Worm (Caenorhabditis elegans) whole organism, L1 larva: ENCODE data around the gene tctn-1.
A peak's percentile ranks its signal among the peaks of the same experiment; 100 is the strongest.

Experiments used
- C34B4.2 ChIP-seq: sonication (generic microtip); optimal IDR thresholded peaks from 2 replicates; lab custom pipeline; 2017; ENCODE audit warnings: mild to moderate bottlenecking, missing genetic modification characterization, missing compliant biosample characterization
- F16B12.6 ChIP-seq: fragments of 150-350 bp; optimal IDR thresholded peaks from 2 replicates; lab custom pipeline; 2014; ENCODE audit warnings: missing biosample characterization, missing genetic modification characterization
- aha-1 ChIP-seq: fragments of 150-350 bp; optimal IDR thresholded peaks from 2 replicates; lab custom pipeline; 2014; ENCODE audit warnings: missing biosample characterization, missing genetic modification characterization
- alr-1 ChIP-seq: fragments of 200-800 bp; sonication (Bioruptor generic); optimal IDR thresholded peaks from 2 replicates; lab custom pipeline; 2018; ENCODE audit warnings: borderline replicate concordance, mild to moderate bottlenecking, missing genetic modification characterization, missing compliant biosample characterization
- ces-1 ChIP-seq: fragments of 150-350 bp; optimal IDR thresholded peaks from 2 replicates; lab custom pipeline; 2014; ENCODE audit warnings: missing biosample characterization, missing genetic modification reagents, missing genetic modification characterization
- efl-1 ChIP-seq, 4 experiments: fragments of 150-350 bp; optimal IDR thresholded peaks in 3 of 4; peaks in 1 of 4; 1 replicate in 1 of 4; 2 replicates in 3 of 4; lab custom pipeline; 2014; ENCODE audit warnings: missing biosample characterization in 2 of 4, missing genetic modification characterization in 2 of 4, missing genetic modification reagents in 2 of 4
- efl-3 ChIP-seq: fragments of 200-800 bp; sonication (Bioruptor generic); optimal IDR thresholded peaks from 2 replicates; lab custom pipeline; 2018; ENCODE audit warnings: mild to moderate bottlenecking, missing genetic modification characterization, missing compliant biosample characterization
- egl-27 ChIP-seq, 2 experiments: fragments of 150-350 bp in 1 of 2; sonication (generic microtip); optimal IDR thresholded peaks; 3 replicates each; lab custom pipeline; 2017 to 2018; ENCODE audit warnings: missing biosample characterization in 2 of 2, missing genetic modification characterization in 2 of 2, missing genetic modification reagents in 2 of 2
- elt-3 ChIP-seq, 6 experiments: fragments of 150-350 bp in 1 of 6; sonication (generic microtip); optimal IDR thresholded peaks; 2 replicates each; lab custom pipeline; 2017 to 2018; ENCODE audit warnings: missing biosample characterization in 6 of 6, missing genetic modification characterization in 6 of 6, inconsistent platforms in 1 of 6
- fkh-4 ChIP-seq: sonication (generic microtip); optimal IDR thresholded peaks from 2 replicates; lab custom pipeline; 2016; ENCODE audit warnings: missing compliant biosample characterization, missing genetic modification characterization, borderline replicate concordance
- fkh-8 ChIP-seq: sonication (generic microtip); optimal IDR thresholded peaks from 2 replicates; lab custom pipeline; 2016; ENCODE audit warnings: mild to moderate bottlenecking, missing genetic modification characterization, missing compliant biosample characterization
- lin-14 ChIP-seq: fragments of 200-800 bp; sonication (Bioruptor generic); optimal IDR thresholded peaks from 2 replicates; lab custom pipeline; 2018; ENCODE audit warnings: mild to moderate bottlenecking, missing genetic modification characterization, moderate library complexity, missing compliant biosample characterization
- lin-15B ChIP-seq: fragments of 150-350 bp; sonication (generic microtip); optimal IDR thresholded peaks from 3 replicates; lab custom pipeline; 2014; ENCODE audit warnings: missing biosample characterization, missing genetic modification characterization
- lin-35 ChIP-seq, 2 experiments: fragments of 150-350 bp; optimal IDR thresholded peaks; 2 replicates each; lab custom pipeline; 2014; ENCODE audit warnings: missing biosample characterization in 2 of 2, missing genetic modification characterization in 2 of 2, missing genetic modification reagents in 2 of 2
- lsy-2 ChIP-seq, 2 experiments: fragments of 150-350 bp; optimal IDR thresholded peaks; 2 replicates each; lab custom pipeline; 2014; ENCODE audit warnings: missing biosample characterization in 2 of 2, missing genetic modification characterization in 2 of 2
- nhr-11 ChIP-seq: fragments of 150-350 bp; optimal IDR thresholded peaks from 2 replicates; lab custom pipeline; 2014; ENCODE audit warnings: missing biosample characterization, missing genetic modification characterization
- nhr-12 ChIP-seq: sonication (generic microtip); optimal IDR thresholded peaks from 2 replicates; lab custom pipeline; 2017; ENCODE audit warnings: missing biosample characterization, missing genetic modification characterization
- nhr-19 ChIP-seq: fragments of 200-800 bp; sonication (Bioruptor generic); conservative IDR thresholded peaks from 2 replicates; pipeline ENCODE4 v1.3.6; 2022; ENCODE audit warnings: missing genetic modification characterization, missing compliant biosample characterization
- nhr-20 ChIP-seq: sonication (generic microtip); optimal IDR thresholded peaks from 2 replicates; lab custom pipeline; 2016; ENCODE audit warnings: mild to moderate bottlenecking, missing genetic modification characterization, missing compliant biosample characterization
- nhr-237 ChIP-seq: fragments of 150-350 bp; optimal IDR thresholded peaks from 2 replicates; lab custom pipeline; 2014; ENCODE audit warnings: missing biosample characterization, missing genetic modification characterization
- nhr-71 ChIP-seq: sonication (generic microtip); optimal IDR thresholded peaks from 2 replicates; lab custom pipeline; 2016; ENCODE audit warnings: mild to moderate bottlenecking, missing genetic modification characterization, moderate library complexity, missing compliant biosample characterization
- nhr-77 ChIP-seq: fragments of 150-350 bp; optimal IDR thresholded peaks from 2 replicates; lab custom pipeline; 2014; ENCODE audit warnings: missing biosample characterization, missing genetic modification characterization
- nhr-90 ChIP-seq: sonication (generic microtip); optimal IDR thresholded peaks from 2 replicates; lab custom pipeline; 2016; ENCODE audit warnings: mild to moderate bottlenecking, missing genetic modification characterization, missing compliant biosample characterization; ENCODE audit not compliant: poor library complexity
- pag-3 ChIP-seq: sonication (generic microtip); optimal IDR thresholded peaks from 2 replicates; lab custom pipeline; 2017; ENCODE audit warnings: missing genetic modification characterization, mild to moderate bottlenecking, missing compliant biosample characterization, antibody characterized with exemption, borderline replicate concordance; ENCODE audit not compliant: insufficient read depth
- pqm-1 ChIP-seq: sonication (generic microtip); optimal IDR thresholded peaks from 3 replicates; lab custom pipeline; 2017; ENCODE audit warnings: missing biosample characterization, missing genetic modification characterization
- snpc-4 ChIP-seq: fragments of 150-350 bp; optimal IDR thresholded peaks from 2 replicates; lab custom pipeline; 2014; ENCODE audit warnings: missing biosample characterization, missing genetic modification characterization
- sptf-1 ChIP-seq: fragments of 150-350 bp; optimal IDR thresholded peaks from 2 replicates; lab custom pipeline; 2014; ENCODE audit warnings: missing biosample characterization, missing genetic modification characterization
- unc-62 ChIP-seq: fragments of 150-350 bp; optimal IDR thresholded peaks from 2 replicates; lab custom pipeline; 2014; ENCODE audit warnings: missing biosample characterization, missing genetic modification reagents, missing genetic modification characterization
- unc-98 ChIP-seq: fragments of 200-800 bp; sonication (Bioruptor generic); IDR thresholded peaks from 2 replicates; pipeline ENCODE4 v1.3.6; 2022; ENCODE audit warnings: missing genetic modification characterization, missing compliant biosample characterization
- xbp-1 ChIP-seq: sonication (generic microtip); optimal IDR thresholded peaks from 2 replicates; lab custom pipeline; 2016; ENCODE audit warnings: missing genetic modification characterization, missing compliant biosample characterization
- zip-4 ChIP-seq: fragments of 200-800 bp; sonication (Bioruptor generic); optimal IDR thresholded peaks from 2 replicates; lab custom pipeline; 2018; ENCODE audit warnings: mild to moderate bottlenecking, missing genetic modification characterization, moderate library complexity, missing compliant biosample characterization
- ztf-11 ChIP-seq, 2 experiments: sonication (generic microtip); optimal IDR thresholded peaks; 2 replicates each; lab custom pipeline; 2016 to 2017; ENCODE audit warnings: missing genetic modification characterization in 2 of 2, missing biosample characterization in 1 of 2, missing compliant biosample characterization in 1 of 2
- ztf-4 ChIP-seq: fragments of 150-350 bp; optimal IDR thresholded peaks from 2 replicates; lab custom pipeline; 2014; ENCODE audit warnings: missing biosample characterization, missing genetic modification characterization

The tctn-1 gene

DNA sequence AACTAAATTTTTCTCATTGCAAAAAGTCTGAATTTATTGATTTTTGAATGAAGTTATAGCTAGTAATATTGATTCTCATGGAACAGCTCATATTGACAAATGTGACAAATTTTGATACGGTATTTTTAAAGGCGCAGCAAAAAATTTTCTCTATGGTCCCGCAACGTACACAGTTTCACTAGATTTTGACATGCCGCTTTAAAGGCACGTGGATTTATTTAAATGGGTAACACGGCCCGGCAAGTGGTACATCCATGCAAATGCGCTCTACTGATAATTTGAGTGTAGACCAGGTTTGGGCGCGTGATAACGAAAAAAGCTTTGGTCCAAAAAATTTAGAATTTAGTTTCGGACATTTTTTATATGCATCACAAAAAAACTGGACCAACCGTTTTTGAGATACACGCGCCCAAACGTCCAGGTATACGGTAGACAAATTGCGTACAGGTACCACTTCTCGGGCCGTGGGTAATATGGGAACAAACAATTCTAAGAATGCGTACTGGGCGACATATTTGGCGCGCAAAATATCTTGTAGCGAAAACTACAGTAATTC, 15.4 kb upstream of the tctn-1 start:
- TF ChIP-seq lin-35 (GFP tag; optimal IDR thresholded peaks at IDR 0.05; lab: Kevin White, UChicago) (peak in 1 of 2 experiments; percentile 22), lsy-2 (tag; optimal IDR thresholded peaks at IDR 0.05; lab: Kevin White, UChicago) (peak; percentile 29 to 53), efl-1 (optimal IDR thresholded peaks at IDR 0.05; lab: Kevin White, UChicago) (peak; percentile 11 to 13), efl-1 (GFP tag; optimal IDR thresholded peaks at IDR 0.05 in 1 of 2; lab: Kevin White, UChicago) (peak in 1 of 2 experiments; percentile 49)
- TF ChIP-seq, all 84 proteins: peak for 3; not testable (repeated sequence) for 81

DNA sequence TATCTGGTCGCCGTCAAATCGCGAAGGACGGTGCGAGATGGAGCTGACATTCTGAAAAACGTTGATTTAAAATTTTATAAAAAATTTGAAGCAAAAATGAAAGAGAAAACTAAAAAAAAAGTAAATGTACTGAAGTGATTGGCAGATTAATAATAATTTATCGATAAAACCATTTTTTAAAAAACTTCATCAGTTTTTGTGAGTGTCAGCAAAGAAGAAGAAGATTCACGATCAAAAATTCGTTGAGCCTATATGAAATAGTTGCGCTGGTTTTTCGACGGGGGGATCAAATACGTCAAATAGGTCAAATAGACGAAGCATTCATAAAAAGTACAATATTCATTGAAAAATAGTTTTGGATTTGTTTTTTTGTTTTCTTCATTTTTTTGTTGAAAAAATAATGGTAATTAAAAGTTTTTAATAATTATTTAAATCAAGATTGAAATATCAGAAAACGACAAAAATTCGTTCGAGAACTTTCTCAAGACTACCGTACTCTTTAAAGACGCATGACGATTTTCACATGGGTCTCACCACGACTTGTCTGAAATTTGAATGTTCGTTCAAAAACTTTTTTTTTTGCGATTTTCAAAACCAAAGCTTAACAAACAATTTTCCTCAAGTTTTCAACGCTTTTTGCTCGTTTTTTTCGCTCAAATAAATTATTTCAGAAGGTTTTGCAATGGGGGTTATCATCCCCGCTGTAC, 12.9 kb upstream of the tctn-1 start, which contains the start of the genes memi-1 and cyp-31A3:
Gene memi-1 (minus strand): TSS at position 51 of the 707 bp plus-strand sequence.
Gene cyp-31A3 (plus strand): TSS at position 672 of the 707 bp plus-strand sequence.
- no peak for TF ChIP-seq nhr-90
- TF ChIP-seq efl-1 (optimal IDR thresholded peaks at IDR 0.05; lab: Kevin White, UChicago), result no peak
- peak in 1 of 2 experiments; percentile 23 for TF ChIP-seq efl-1 (GFP tag; optimal IDR thresholded peaks at IDR 0.05 in 1 of 2; lab: Kevin White, UChicago)
- no peak for TF ChIP-seq F16B12.6 (tag; lab: Kevin White, UChicago)
- no peak for TF ChIP-seq nhr-20

DNA sequence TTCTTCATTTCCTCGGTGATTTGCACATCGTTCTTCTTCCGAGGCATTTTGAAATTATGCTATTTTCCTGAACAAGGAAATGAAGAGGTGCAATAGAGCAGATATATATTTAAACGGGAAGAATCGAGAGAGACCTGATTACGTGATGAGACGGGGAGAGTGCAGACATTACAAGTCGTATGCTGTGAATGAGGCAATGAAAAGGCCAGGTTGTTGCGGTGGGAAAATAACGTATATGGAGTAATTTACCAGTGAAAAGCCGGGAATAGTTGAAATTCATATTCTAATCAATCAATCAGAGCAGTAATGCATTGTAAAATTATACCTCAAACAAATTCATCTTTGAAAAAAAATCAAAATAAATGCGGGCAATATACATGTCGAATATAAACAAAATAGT, 11.0 kb upstream of the tctn-1 start, which contains the start of gene Y17G9B.8:
Gene Y17G9B.8 (minus strand): TSS at position 182 of the 400 bp plus-strand sequence.
- TF ChIP-seq aha-1 (tag; lab: Kevin White, UChicago), result no peak
- TF ChIP-seq nhr-237 (tag; lab: Kevin White, UChicago), result no peak
- TF ChIP-seq alr-1 (tag; lab: Kevin White, UChicago), result no peak
- no peak for TF ChIP-seq lin-15B (tag; lab: Kevin White, UChicago)
- peak; percentile 10 to 33 for TF ChIP-seq lsy-2 (tag; optimal IDR thresholded peaks at IDR 0.05; lab: Kevin White, UChicago)
- TF ChIP-seq, all 84 proteins: peak for 1

DNA sequence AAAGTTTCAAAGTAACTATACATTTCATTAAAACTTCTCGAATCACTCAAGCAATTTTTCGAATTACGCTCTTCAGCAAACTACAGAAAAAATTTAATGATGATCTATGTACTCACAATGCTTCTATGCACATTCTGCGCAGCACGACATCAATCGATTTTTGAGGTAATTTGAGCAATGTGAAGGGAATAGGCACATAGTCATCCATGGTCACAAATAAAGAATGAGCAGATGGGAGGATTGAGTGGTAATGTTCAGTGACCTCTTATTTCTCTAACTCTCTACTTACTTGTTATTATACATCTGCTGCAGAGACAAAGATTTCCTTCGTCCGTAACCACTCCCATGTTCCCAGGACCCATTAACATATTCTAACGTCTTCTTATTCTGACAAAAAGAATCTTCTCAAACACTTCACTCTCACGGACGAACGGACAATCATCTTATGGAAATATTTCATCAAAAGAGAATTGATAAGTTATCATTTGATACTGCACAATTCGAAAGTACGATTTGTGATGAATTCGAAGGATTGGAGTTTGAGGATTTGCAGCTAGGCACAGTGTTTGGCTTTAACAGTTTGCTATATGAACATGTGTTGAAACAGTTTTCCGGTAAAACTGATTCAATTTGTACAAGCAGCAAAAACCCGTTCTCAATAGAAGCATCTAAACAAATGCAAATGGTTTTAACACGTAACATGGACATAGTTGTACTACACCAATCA, 8.5 kb upstream of the tctn-1 start, which contains the start of the genes fbxb-77 and Y17G9B.11:
Gene fbxb-77 (minus strand): TSS at position 229 of the 727 bp plus-strand sequence.
Gene Y17G9B.11 (plus strand): TSS at position 677 of the 727 bp plus-strand sequence.
- no peak for TF ChIP-seq zip-4 (GFP tag; lab: Kevin White, UChicago)
- no peak for TF ChIP-seq ces-1 (GFP tag; lab: Kevin White, UChicago)
- TF ChIP-seq C34B4.2 (tag; lab: Kevin White, UChicago), result no peak
- no peak for TF ChIP-seq nhr-77 (tag; lab: Kevin White, UChicago)
- no peak for TF ChIP-seq efl-3 (GFP tag; lab: Kevin White, UChicago)
- TF ChIP-seq, all 84 proteins: peak for 0

DNA sequence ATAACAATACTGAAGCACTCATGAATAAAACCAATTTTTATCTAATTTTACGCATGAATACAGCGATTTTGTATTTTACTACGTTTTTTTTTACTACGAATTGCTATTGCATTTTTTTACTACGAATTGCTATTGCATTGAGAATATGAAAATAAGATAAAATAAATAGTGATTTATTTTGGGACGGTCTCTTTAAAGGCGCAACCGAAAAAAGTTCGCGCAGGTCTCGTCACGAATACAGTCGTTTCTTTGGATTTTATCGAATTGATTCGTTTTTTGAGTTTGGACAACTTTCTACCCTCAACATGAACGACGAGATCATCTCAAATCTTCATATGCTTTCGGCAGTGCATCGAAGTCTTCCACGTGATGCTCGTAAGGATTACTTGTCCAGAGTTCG, 4.2 kb upstream of the tctn-1 start, which contains the start of gene Y17G9B.4:
Gene Y17G9B.4 (plus strand): TSS at position 306 of the 400 bp plus-strand sequence.
- TF ChIP-seq fkh-4 (tag; lab: Kevin White, UChicago) (no peak), aha-1 (tag; lab: Kevin White, UChicago) (no peak), fkh-8 (no peak), efl-3 (GFP tag; lab: Kevin White, UChicago) (no peak), nhr-12 (tag; lab: Kevin White, UChicago) (no peak), lsy-2 (tag; optimal IDR thresholded peaks at IDR 0.05; lab: Kevin White, UChicago) (no peak), unc-98 (GFP tag; lab: Robert Waterston, UW) (no peak), nhr-11 (no peak)

DNA sequence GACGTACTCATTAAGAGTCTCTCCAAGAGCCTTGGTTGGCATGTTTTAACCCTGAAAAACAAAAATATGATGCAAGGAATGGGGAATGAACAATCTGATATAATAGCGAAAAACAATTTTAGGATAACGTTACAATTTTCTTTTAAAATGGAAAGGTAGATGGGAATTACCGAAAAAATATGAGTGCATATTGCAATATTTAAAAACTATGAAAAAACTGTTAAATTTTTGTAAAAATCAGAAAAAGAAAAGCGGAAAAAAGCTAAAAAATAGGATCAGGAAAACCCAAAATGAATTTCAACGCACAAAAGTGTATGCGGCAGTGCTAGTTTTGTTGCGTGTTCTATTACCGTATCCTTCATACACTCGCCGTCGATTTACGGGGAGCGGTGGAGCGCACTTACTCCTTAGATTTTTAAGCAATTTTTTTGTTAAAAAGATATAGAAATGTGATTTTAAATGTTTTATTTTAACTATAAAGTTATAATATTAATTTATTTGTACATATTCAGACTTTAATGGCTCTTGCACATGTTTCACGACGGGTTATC, 2.2 kb upstream of the tctn-1 start, which contains the start of the genes rpl-20 and Y17G9B.5:
Gene rpl-20 (minus strand): TSS at position 51 of the 551 bp plus-strand sequence.
Gene Y17G9B.5 (plus strand): TSS at position 513 of the 551 bp plus-strand sequence.
- TF ChIP-seq xbp-1 (tag; lab: Kevin White, UChicago) (peak; percentile 100), ces-1 (GFP tag; lab: Kevin White, UChicago) (peak; percentile 81), fkh-4 (tag; lab: Kevin White, UChicago) (peak; percentile 95), egl-27 (tag; optimal IDR thresholded peaks at IDR 0.05; lab: Kevin White, UChicago) (peak; percentile 93 to 98), pqm-1 (tag; lab: Kevin White, UChicago) (peak; percentile 88), ztf-4 (tag; lab: Kevin White, UChicago) (peak; percentile 100), nhr-71 (peak; percentile 100), pag-3 (tag; lab: Kevin White, UChicago) (peak; percentile 85), ztf-11 (tag; optimal IDR thresholded peaks at IDR 0.05; lab: Kevin White, UChicago) (peak; percentile 92 to 100), unc-62 (GFP tag; lab: Kevin White, UChicago) (peak; percentile 96), C34B4.2 (tag; lab: Kevin White, UChicago) (peak; percentile 98), nhr-12 (tag; lab: Kevin White, UChicago) (peak; percentile 78), nhr-90 (peak; percentile 100), lin-14 (GFP tag; lab: Kevin White, UChicago) (peak; percentile 100), sptf-1 (tag; lab: Kevin White, UChicago) (no peak), nhr-19 (GFP tag; lab: Robert Waterston, UW) (peak; percentile 100), snpc-4 (tag; lab: Kevin White, UChicago) (peak; percentile 95), elt-3 (tag; optimal IDR thresholded peaks at IDR 0.05; lab: Kevin White, UChicago) (peak; percentile 85 to 100 (median 100)), efl-3 (GFP tag; lab: Kevin White, UChicago) (peak; percentile 98)
